Worm (Caenorhabditis elegans) whole organism, midembryonic: Measurements from ENCODE around the gene frm-10.

Source experiments
- T22C8.4 ChIP-seq: fragments of 200-800 bp; sonication (Bioruptor generic); IDR thresholded peaks from 2 replicates; pipeline ENCODE4 v1.3.6; 2022; ENCODE audit warnings: missing genetic modification characterization, missing compliant biosample characterization
- cog-1 ChIP-seq: sonication (generic microtip); optimal IDR thresholded peaks from 2 replicates; lab custom pipeline; 2016; ENCODE audit warnings: missing genetic modification characterization, missing compliant biosample characterization
- flt-1 ChIP-seq: fragments of 200-800 bp; sonication (Bioruptor generic); IDR thresholded peaks from 2 replicates; pipeline ENCODE4 v1.3.6; 2022; ENCODE audit warnings: missing genetic modification characterization, missing compliant biosample characterization
- klf-2 ChIP-seq: fragments of 200-800 bp; sonication (Bioruptor generic); conservative IDR thresholded peaks from 2 replicates; pipeline ENCODE4 v1.3.6; 2022; ENCODE audit warnings: missing genetic modification reagents, missing genetic modification characterization, missing compliant biosample characterization
- med-1 ChIP-seq: sonication (generic microtip); optimal IDR thresholded peaks from 2 replicates; lab custom pipeline; 2017; ENCODE audit warnings: missing genetic modification characterization, mild to moderate bottlenecking, missing compliant biosample characterization, antibody characterized with exemption, missing genetic modification reagents; ENCODE audit not compliant: insufficient read depth
- ref-1 ChIP-seq: fragments of 200-800 bp; sonication (Bioruptor generic); conservative IDR thresholded peaks from 2 replicates; pipeline ENCODE4 v1.3.6; 2022; ENCODE audit warnings: missing genetic modification reagents, missing genetic modification characterization, missing compliant biosample characterization
- tab-1 ChIP-seq: fragments of 200-800 bp; sonication (Bioruptor generic); IDR thresholded peaks from 2 replicates; pipeline ENCODE4 v1.3.6; 2022; ENCODE audit warnings: missing genetic modification characterization, missing compliant biosample characterization
- ztf-23 ChIP-seq: fragments of 200-800 bp; sonication (Bioruptor generic); IDR thresholded peaks from 2 replicates; pipeline ENCODE4 v1.3.6; 2022; ENCODE audit warnings: missing genetic modification reagents, missing genetic modification characterization, missing compliant biosample characterization
- ztf-29 ChIP-seq: fragments of 200-800 bp; sonication (Bioruptor generic); IDR thresholded peaks from 2 replicates; pipeline ENCODE4 v1.3.6; 2022; ENCODE audit warnings: missing genetic modification reagents, missing genetic modification characterization, missing compliant biosample characterization

The frm-10 gene

ce11 chrV:13476350-13476749 is 13.3 kb downstream of the frm-10 start, which contains the start of gene T10G3.8:
T10G3.8 (minus strand) TSS chrV:13476450.
- TF ChIP-seq ref-1 (GFP tag; lab: Robert Waterston, UW) (no peak), cog-1 (tag; lab: Kevin White, UChicago) (no peak), med-1 (no peak), tab-1 (GFP tag; lab: Robert Waterston, UW) (no peak), ztf-23 (no peak), ztf-29 (no peak), klf-2 (no peak), flt-1 (no peak)

DNA sequence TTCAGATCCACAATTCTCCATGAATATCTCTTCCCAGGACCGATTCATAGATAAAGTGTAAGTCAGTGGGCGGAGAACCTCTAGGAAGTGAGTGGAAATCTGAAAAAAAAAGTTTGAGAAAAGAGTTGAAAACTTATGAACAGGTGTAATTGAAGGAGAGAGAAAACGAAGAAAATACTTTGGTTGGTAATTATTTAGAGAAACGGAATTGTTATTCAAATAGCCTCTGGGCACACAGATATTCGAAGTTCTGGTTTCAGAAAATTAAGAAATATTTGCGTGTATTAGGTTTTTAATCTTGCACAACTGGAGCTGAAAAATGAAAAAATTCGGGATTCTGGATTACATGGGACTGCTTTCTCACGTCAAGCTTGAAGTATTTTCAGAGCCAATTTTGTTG is 16.8 kb downstream of the frm-10 start, which contains the start of gene T10G3.2:
T10G3.2 (minus strand) TSS at position 101 of the 400 bp plus-strand sequence.
- TF ChIP-seq ztf-29 (no peak), klf-2 (no peak), flt-1 (no peak), ztf-23 (no peak), med-1 (no peak), T22C8.4 (no peak), ref-1 (GFP tag; lab: Robert Waterston, UW) (no peak), tab-1 (GFP tag; lab: Robert Waterston, UW) (no peak), cog-1 (tag; lab: Kevin White, UChicago) (no peak)

DNA sequence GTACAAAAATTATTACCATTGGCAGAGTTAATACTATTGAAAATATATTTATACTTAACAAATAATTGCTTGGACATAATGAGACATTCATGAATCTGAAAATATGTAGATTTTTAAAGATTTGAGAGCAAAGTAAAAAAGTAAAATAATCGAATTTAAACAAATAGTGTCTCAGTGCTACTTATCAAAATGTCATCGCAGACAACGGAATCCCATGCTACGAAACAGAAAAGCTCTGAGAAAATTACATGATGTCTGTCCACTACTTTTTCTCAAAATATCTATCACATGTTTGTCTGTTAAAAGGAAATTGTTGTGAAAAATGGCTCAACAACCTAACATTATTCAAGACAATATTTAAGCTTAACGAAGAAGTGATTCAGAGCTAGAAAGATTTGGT is 21.3 kb downstream of the frm-10 start, which contains the start of gene T10G3.4:
T10G3.4 (minus strand) TSS at position 101 of the 400 bp plus-strand sequence.
- no peak for TF ChIP-seq ztf-29
- TF ChIP-seq klf-2: no peak
- no peak for TF ChIP-seq T22C8.4
- TF ChIP-seq flt-1: no peak
- TF ChIP-seq med-1: no peak
- no peak for TF ChIP-seq cog-1 (tag; lab: Kevin White, UChicago)
- TF ChIP-seq tab-1 (GFP tag; lab: Robert Waterston, UW): no peak
- no peak for TF ChIP-seq ref-1 (GFP tag; lab: Robert Waterston, UW)
- TF ChIP-seq ztf-23: no peak

ce11 chrV:13485732-13486131 is 22.7 kb downstream of the frm-10 start:
- TF ChIP-seq flt-1 (no peak), T22C8.4 (no peak), med-1 (no peak), klf-2 (no peak), tab-1 (GFP tag; lab: Robert Waterston, UW) (no peak), ztf-29 (no peak)

ce11 chrV:13488297-13488803 is 25.3 kb downstream of the frm-10 start:
- TF ChIP-seq T22C8.4: no peak
- no peak for TF ChIP-seq ref-1 (GFP tag; lab: Robert Waterston, UW)
- TF ChIP-seq klf-2: no peak
- TF ChIP-seq flt-1: no peak
- no peak for TF ChIP-seq med-1
- no peak for TF ChIP-seq cog-1 (tag; lab: Kevin White, UChicago)
- no peak for TF ChIP-seq ztf-29
- TF ChIP-seq tab-1 (GFP tag; lab: Robert Waterston, UW): no peak
- no peak for TF ChIP-seq ztf-23

- TF ChIP-seq T22C8.4 (no peak), flt-1 (no peak), ref-1 (GFP tag; lab: Robert Waterston, UW) (no peak), ztf-23 (no peak), klf-2 (no peak), ztf-29 (no peak), cog-1 (tag; lab: Kevin White, UChicago) (no peak), tab-1 (GFP tag; lab: Robert Waterston, UW) (no peak), med-1 (no peak)
These were observed 26.8 kb downstream of the frm-10 start, which contains the start of gene T10G3.3 for ce11 chrV:13489830-13490229. T10G3.3 (minus strand) TSS chrV:13490199.

DNA sequence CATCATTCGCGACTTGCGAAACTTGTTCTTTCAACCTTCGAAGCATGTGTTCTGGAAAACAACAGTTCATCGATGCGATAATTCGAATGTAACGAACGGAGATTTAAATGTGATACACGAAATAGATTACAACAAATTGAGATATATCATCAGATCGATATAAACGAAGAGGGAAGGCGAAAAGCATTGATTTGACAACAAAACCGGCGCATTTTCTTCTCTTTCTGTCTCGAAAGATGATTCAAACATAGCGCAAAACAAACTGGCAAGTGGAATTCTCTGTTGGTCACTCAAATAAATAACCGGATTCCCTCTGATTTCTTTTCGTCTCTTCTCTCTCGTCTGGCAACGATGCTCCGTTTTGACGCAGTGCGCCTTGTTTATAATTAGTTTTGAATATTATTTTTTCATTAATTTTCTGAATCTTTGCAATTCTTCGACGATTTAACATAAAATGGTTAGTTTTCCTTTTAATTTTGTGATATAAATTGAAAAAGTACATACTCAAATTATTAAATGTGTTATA is 34.4 kb downstream of the frm-10 start, which contains the start of the genes eea-1 and gut-2:
eea-1 (minus strand) TSS at position 51 of the 526 bp plus-strand sequence.
gut-2 (plus strand) TSS at position 369 of the 526 bp plus-strand sequence.
- TF ChIP-seq klf-2: no peak
- TF ChIP-seq cog-1 (tag; lab: Kevin White, UChicago): no peak
- TF ChIP-seq tab-1 (GFP tag; lab: Robert Waterston, UW): no peak
- TF ChIP-seq flt-1: no peak
- TF ChIP-seq T22C8.4: no peak
- no peak for TF ChIP-seq ztf-23
- no peak for TF ChIP-seq ref-1 (GFP tag; lab: Robert Waterston, UW)
- TF ChIP-seq med-1: no peak
- no peak for TF ChIP-seq ztf-29

DNA sequence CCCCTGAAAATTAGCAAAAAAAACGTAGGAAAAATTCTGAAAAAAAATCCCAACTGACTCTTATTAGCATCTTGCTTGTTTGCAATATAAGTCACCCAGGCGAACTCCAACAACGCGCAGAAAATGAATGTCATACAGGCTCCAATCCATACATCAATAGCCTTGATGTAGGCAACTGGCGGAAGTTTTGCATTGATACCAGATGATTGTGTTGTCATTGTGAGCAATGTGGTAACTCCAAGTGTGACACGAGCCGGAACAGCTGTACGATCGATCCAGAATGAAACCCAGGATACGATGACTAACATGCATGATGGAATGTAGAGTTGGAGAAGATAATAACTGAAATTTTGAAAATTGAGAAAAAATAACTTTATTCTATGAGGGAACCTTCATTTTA is 36.2 kb downstream of the frm-10 start:
- TF ChIP-seq ztf-29: no peak
- no peak for TF ChIP-seq med-1
- TF ChIP-seq flt-1: no peak
- TF ChIP-seq tab-1 (GFP tag; lab: Robert Waterston, UW): no peak
- TF ChIP-seq T22C8.4: no peak
- no peak for TF ChIP-seq cog-1 (tag; lab: Kevin White, UChicago)
- no peak for TF ChIP-seq ref-1 (GFP tag; lab: Robert Waterston, UW)
- TF ChIP-seq ztf-23: no peak
- TF ChIP-seq klf-2: no peak

DNA sequence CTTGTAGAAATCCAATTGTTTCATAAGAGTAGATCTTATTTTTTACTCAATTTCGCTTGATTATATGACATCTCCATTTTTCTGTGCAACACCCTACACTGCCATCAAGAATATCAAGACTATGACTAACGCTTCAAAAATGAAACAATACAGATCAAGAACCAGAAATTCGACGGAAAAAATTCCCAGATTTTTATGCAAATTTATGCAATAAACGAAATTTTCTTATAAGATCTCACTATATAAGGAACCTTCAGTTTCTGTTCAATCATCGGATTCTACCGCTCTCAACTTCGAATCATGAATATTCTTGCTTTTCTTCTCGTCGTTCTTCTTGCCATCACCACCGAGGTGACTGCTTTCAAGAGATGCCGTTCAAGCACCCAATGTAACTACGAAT is 43.3 kb downstream of the frm-10 start, which contains the start of gene R11G10.4:
R11G10.4 (plus strand) TSS at position 301 of the 400 bp plus-strand sequence.
- TF ChIP-seq cog-1 (tag; lab: Kevin White, UChicago) (no peak), med-1 (no peak), T22C8.4 (no peak), tab-1 (GFP tag; lab: Robert Waterston, UW) (no peak), ref-1 (GFP tag; lab: Robert Waterston, UW) (no peak), ztf-29 (no peak), ztf-23 (no peak), flt-1 (no peak), klf-2 (no peak)

DNA sequence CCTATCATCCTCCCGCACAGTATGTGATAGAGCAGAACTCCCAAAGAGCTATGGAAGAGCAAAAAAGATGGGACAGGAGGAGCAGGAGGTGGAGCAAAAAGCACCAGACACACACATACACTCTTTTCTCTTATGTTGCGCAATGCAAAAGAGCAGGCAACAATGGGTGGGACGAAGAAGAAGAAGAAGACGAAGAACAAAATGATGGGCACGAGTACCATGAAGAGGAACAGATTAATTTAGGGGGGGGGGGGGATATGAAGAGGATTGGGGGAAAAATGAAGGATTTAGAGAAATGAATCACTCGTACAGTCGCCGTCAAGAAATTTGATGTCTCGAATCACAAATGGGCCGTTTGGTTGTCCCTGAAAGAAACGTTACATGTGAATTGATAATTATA is 48.6 kb downstream of the frm-10 start, which contains the start of gene avr-15:
avr-15 (minus strand) TSS at position 101 of the 400 bp plus-strand sequence.
- no peak for TF ChIP-seq klf-2
- no peak for TF ChIP-seq tab-1 (GFP tag; lab: Robert Waterston, UW)
- no peak for TF ChIP-seq cog-1 (tag; lab: Kevin White, UChicago)
- no peak for TF ChIP-seq med-1
- no peak for TF ChIP-seq T22C8.4
- TF ChIP-seq ztf-23: no peak
- TF ChIP-seq ztf-29: no peak
- TF ChIP-seq flt-1: no peak
- TF ChIP-seq ref-1 (GFP tag; lab: Robert Waterston, UW): no peak
